Worm (Caenorhabditis elegans): ENCODE measurements around the gene cas-1.

DNA sequence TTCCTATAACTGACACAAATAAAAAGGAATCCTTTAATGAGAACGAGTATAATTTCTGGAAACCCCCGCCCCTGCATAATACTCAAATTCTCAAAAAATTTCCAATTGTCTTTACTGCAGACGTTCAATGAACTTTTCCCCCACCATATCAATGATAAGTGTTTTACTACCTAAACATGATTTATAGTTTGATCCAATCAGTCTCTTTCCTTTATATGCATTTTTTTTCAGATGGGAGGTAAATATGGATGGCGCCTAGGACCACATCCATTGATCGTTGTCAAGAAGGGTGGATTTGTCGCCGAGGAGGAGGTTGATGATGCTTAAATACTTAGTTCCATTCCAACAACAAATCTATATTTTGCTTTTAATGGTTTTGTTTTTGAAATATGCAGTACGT is 26.3 kb downstream of the cas-1 start:
- no peak for TF ChIP-seq ztf-11 (tag; optimal IDR thresholded peaks at IDR 0.05)
- no peak for TF ChIP-seq egl-5 (tag; optimal IDR thresholded peaks at IDR 0.05)
- no peak for TF ChIP-seq unc-62 (GFP tag; optimal IDR thresholded peaks at IDR 0.05)
- TF ChIP-seq nhr-23 (tag; optimal IDR thresholded peaks at IDR 0.05) = no peak
- no peak for TF ChIP-seq nhr-11 (tag; optimal IDR thresholded peaks at IDR 0.05)
- no peak for TF ChIP-seq mdl-1 (tag; optimal IDR thresholded peaks at IDR 0.05)
- TF ChIP-seq ama-1 (optimal IDR thresholded peaks at IDR 0.05) = no peak
- no peak for TF ChIP-seq lin-39 (tag; optimal IDR thresholded peaks at IDR 0.05)
- TF ChIP-seq ZK546.5 (tag; optimal IDR thresholded peaks at IDR 0.05) = no peak
- TF ChIP-seq elt-3 (tag; optimal IDR thresholded peaks at IDR 0.05) = no peak
- TF ChIP-seq pqm-1 (tag; optimal IDR thresholded peaks at IDR 0.05) = no peak
- no peak for TF ChIP-seq pha-4 (tag; optimal IDR thresholded peaks at IDR 0.05)
- no peak for TF ChIP-seq tbx-2 (tag; optimal IDR thresholded peaks at IDR 0.05)
- TF ChIP-seq lsy-12 (tag; optimal IDR thresholded peaks at IDR 0.05) = no peak

Measured in whole organism, L3 larva.